Worm (Caenorhabditis elegans) whole organism, L4 larva: ENCODE results near the gene srd-25.

ENCODE experiments used
- D1046.2 ChIP-seq: fragments of 200-800 bp; sonication (Bioruptor generic); IDR thresholded peaks from 2 replicates; pipeline ENCODE4 v1.3.6; 2022; ENCODE audit warnings: missing genetic modification characterization, missing compliant biosample characterization
- F37D6.2 ChIP-seq: sonication (generic microtip); optimal IDR thresholded peaks from 2 replicates; lab custom pipeline; 2016; ENCODE audit warnings: mild to moderate bottlenecking, missing genetic modification characterization, missing compliant biosample characterization
- F44E2.7 ChIP-seq: fragments of 200-800 bp; sonication (Bioruptor generic); IDR thresholded peaks from 2 replicates; pipeline ENCODE4 v2.1.2; 2022; ENCODE audit warnings: missing genetic modification characterization, missing compliant biosample characterization
- R02D3.7 ChIP-seq: fragments of 150-350 bp; sonication (generic microtip); optimal IDR thresholded peaks from 3 replicates; lab custom pipeline; 2014; ENCODE audit warnings: missing biosample characterization, missing genetic modification characterization
- T20F7.1 ChIP-seq: fragments of 200-800 bp; sonication (Bioruptor generic); optimal IDR thresholded peaks from 2 replicates; lab custom pipeline; 2018; ENCODE audit warnings: mild to moderate bottlenecking, missing genetic modification characterization, missing compliant biosample characterization
- T26A8.4 ChIP-seq: fragments of 200-800 bp; sonication (Bioruptor generic); IDR thresholded peaks from 2 replicates; pipeline ENCODE4 v1.3.6; 2022; ENCODE audit warnings: missing genetic modification characterization, missing compliant biosample characterization
- Y105C5A.15 ChIP-seq: fragments of 200-800 bp; sonication (Bioruptor generic); IDR thresholded peaks from 2 replicates; pipeline ENCODE4 v1.3.6; 2022; ENCODE audit warnings: missing genetic modification characterization, missing compliant biosample characterization
- Y48G9A.11 ChIP-seq: fragments of 200-800 bp; sonication (Bioruptor generic); IDR thresholded peaks from 2 replicates; pipeline ENCODE4 v1.3.6; 2022; ENCODE audit warnings: missing genetic modification reagents, missing genetic modification characterization, missing compliant biosample characterization
- Y5F2A.4 ChIP-seq: fragments of 200-800 bp; sonication (Bioruptor generic); optimal IDR thresholded peaks from 2 replicates; lab custom pipeline; 2018; ENCODE audit warnings: mild to moderate bottlenecking, missing genetic modification characterization, missing compliant biosample characterization
- aha-1 ChIP-seq: fragments of 150-350 bp; peaks from one replicate; lab custom pipeline; 2014; ENCODE audit warnings: missing biosample characterization, missing genetic modification characterization
- ceh-44 ChIP-seq: fragments of 200-800 bp; sonication (Bioruptor generic); IDR thresholded peaks from 2 replicates; pipeline ENCODE4 v1.3.6; 2022; ENCODE audit warnings: missing genetic modification reagents, missing genetic modification characterization, missing compliant biosample characterization
- ceh-82 ChIP-seq: sonication (generic microtip); optimal IDR thresholded peaks from 2 replicates; lab custom pipeline; 2017; ENCODE audit warnings: missing biosample characterization, missing genetic modification characterization
- cey-2 ChIP-seq: sonication (generic microtip); optimal IDR thresholded peaks from 3 replicates; lab custom pipeline; 2017; ENCODE audit warnings: missing genetic modification characterization, mild to moderate bottlenecking, missing compliant biosample characterization, antibody characterized with exemption, borderline replicate concordance; ENCODE audit not compliant: insufficient read depth
- dpl-1 ChIP-seq: fragments of 150-350 bp; optimal IDR thresholded peaks from 2 replicates; lab custom pipeline; 2014; ENCODE audit warnings: missing biosample characterization, missing genetic modification reagents, missing genetic modification characterization
- duxl-1 ChIP-seq: sonication (generic microtip); optimal IDR thresholded peaks from 2 replicates; lab custom pipeline; 2016; ENCODE audit warnings: mild to moderate bottlenecking, missing genetic modification characterization, moderate library complexity, missing compliant biosample characterization; ENCODE audit not compliant: poor library complexity
- fkh-10 ChIP-seq: fragments of 150-350 bp; optimal IDR thresholded peaks from 2 replicates; lab custom pipeline; 2014; ENCODE audit warnings: missing biosample characterization, missing genetic modification reagents, missing genetic modification characterization
- hif-1 ChIP-seq, 2 experiments: sonication (generic microtip); optimal IDR thresholded peaks; 2 replicates each; lab custom pipeline; 2016 to 2017; ENCODE audit warnings: missing compliant biosample characterization in 2 of 2, missing genetic modification characterization in 2 of 2, missing genetic modification reagents in 2 of 2, missing genotype in 2 of 2, mild to moderate bottlenecking in 1 of 2
- hlh-30 ChIP-seq: sonication (generic microtip); optimal IDR thresholded peaks from 2 replicates; lab custom pipeline; 2017; ENCODE audit warnings: antibody characterized with exemption, mild to moderate bottlenecking, missing genetic modification characterization, missing compliant biosample characterization; ENCODE audit not compliant: insufficient read depth
- hmg-1.1 ChIP-seq: fragments of 200-800 bp; sonication (Bioruptor generic); IDR thresholded peaks from 2 replicates; pipeline ENCODE4 v1.3.6; 2022; ENCODE audit warnings: missing genetic modification reagents, missing genetic modification characterization, missing compliant biosample characterization
- lin-15B ChIP-seq: fragments of 150-350 bp; sonication (generic microtip); optimal IDR thresholded peaks from 3 replicates; lab custom pipeline; 2014; ENCODE audit warnings: missing biosample characterization, missing genetic modification characterization
- lin-29 ChIP-seq: fragments of 200-800 bp; sonication (Bioruptor generic); IDR thresholded peaks from 2 replicates; pipeline ENCODE4 v1.3.6; 2022; ENCODE audit warnings: missing genetic modification reagents, missing genetic modification characterization, missing compliant biosample characterization
- lin-38 ChIP-seq: fragments of 200-800 bp; sonication (Bioruptor generic); IDR thresholded peaks from 2 replicates; pipeline ENCODE4 v1.3.6; 2022; ENCODE audit warnings: missing genetic modification reagents, missing genetic modification characterization, missing compliant biosample characterization
- lin-39 ChIP-seq: fragments of 150-350 bp; optimal IDR thresholded peaks from 2 replicates; lab custom pipeline; 2014; ENCODE audit warnings: missing biosample characterization, missing genetic modification reagents, missing genetic modification characterization
- lir-3 ChIP-seq: sonication (generic microtip); optimal IDR thresholded peaks from 2 replicates; lab custom pipeline; 2016; ENCODE audit warnings: mild to moderate bottlenecking, missing genetic modification characterization, missing compliant biosample characterization
- lsy-2 ChIP-seq, 2 experiments: fragments of 150-350 bp in 1 of 2; sonication (generic microtip) in 1 of 2; optimal IDR thresholded peaks; 2 replicates each; lab custom pipeline; 2014 to 2017; ENCODE audit warnings: missing biosample characterization in 2 of 2, missing genetic modification characterization in 2 of 2
- mdt-29 ChIP-seq: fragments of 200-800 bp; sonication (Bioruptor generic); IDR thresholded peaks from 2 replicates; pipeline ENCODE4 v1.3.6; 2022; ENCODE audit warnings: missing genetic modification reagents, missing genetic modification characterization, missing compliant biosample characterization
- mep-1 ChIP-seq: fragments of 150-350 bp; sonication (generic microtip); optimal IDR thresholded peaks from 3 replicates; lab custom pipeline; 2014; ENCODE audit warnings: missing biosample characterization, missing genetic modification characterization
- mes-2 ChIP-seq: sonication (generic microtip); optimal IDR thresholded peaks from 2 replicates; lab custom pipeline; 2016; ENCODE audit warnings: missing genotype, mild to moderate bottlenecking, missing genetic modification characterization, missing compliant biosample characterization; ENCODE audit not compliant: poor library complexity, severe bottlenecking
- nhr-10 ChIP-seq: fragments of 150-350 bp; optimal IDR thresholded peaks from 2 replicates; lab custom pipeline; 2014; ENCODE audit warnings: missing biosample characterization, missing genetic modification characterization
- nhr-111 ChIP-seq: fragments of 200-800 bp; sonication (Bioruptor generic); optimal IDR thresholded peaks from 2 replicates; lab custom pipeline; 2018; ENCODE audit warnings: mild to moderate bottlenecking, missing genetic modification characterization, missing compliant biosample characterization
- nhr-28 ChIP-seq: fragments of 150-350 bp; optimal IDR thresholded peaks from 2 replicates; lab custom pipeline; 2014; ENCODE audit warnings: missing biosample characterization, missing genetic modification characterization
- nhr-42 ChIP-seq: fragments of 200-800 bp; sonication (Bioruptor generic); IDR thresholded peaks from 2 replicates; pipeline ENCODE4 v1.3.6; 2022; ENCODE audit warnings: missing genetic modification characterization, missing compliant biosample characterization
- php-3 ChIP-seq: fragments of 200-800 bp; sonication (Bioruptor generic); IDR thresholded peaks from 2 replicates; pipeline ENCODE4 v1.3.6; 2022; ENCODE audit warnings: missing genetic modification reagents, missing genetic modification characterization, missing compliant biosample characterization
- rbr-2 ChIP-seq: sonication (generic microtip); optimal IDR thresholded peaks from 2 replicates; lab custom pipeline; 2016; ENCODE audit warnings: missing genotype, missing genetic modification characterization, missing compliant biosample characterization
- skn-1 ChIP-seq: fragments of 150-350 bp; optimal IDR thresholded peaks from 2 replicates; lab custom pipeline; 2014; ENCODE audit warnings: missing biosample characterization, missing genetic modification characterization
- snpc-1.2 ChIP-seq: fragments of 200-800 bp; sonication (Bioruptor generic); IDR thresholded peaks from 2 replicates; pipeline ENCODE4 v1.3.6; 2022; ENCODE audit warnings: missing genetic modification reagents, missing genetic modification characterization, missing compliant biosample characterization
- snpc-4 ChIP-seq: fragments of 150-350 bp; optimal IDR thresholded peaks from 2 replicates; lab custom pipeline; 2014; ENCODE audit warnings: missing biosample characterization, missing genetic modification characterization
- tag-97 ChIP-seq: fragments of 200-800 bp; sonication (Bioruptor generic); IDR thresholded peaks from 2 replicates; pipeline ENCODE4 v1.3.6; 2022; ENCODE audit warnings: missing genetic modification characterization, missing compliant biosample characterization
- unc-39 ChIP-seq: sonication (generic microtip); optimal IDR thresholded peaks from 2 replicates; lab custom pipeline; 2017; ENCODE audit warnings: missing biosample characterization, missing genetic modification characterization
- unc-62 ChIP-seq, 3 experiments: fragments of 150-350 bp in 1 of 3; sonication (generic microtip); optimal IDR thresholded peaks in 2 of 3; peaks in 1 of 3; 1 replicate in 1 of 3; 2 replicates in 2 of 3; lab custom pipeline; 2014 to 2017; ENCODE audit warnings: missing biosample characterization in 3 of 3, missing genetic modification characterization in 3 of 3, missing genetic modification reagents in 3 of 3, missing genotype in 1 of 3
- zag-1 ChIP-seq: fragments of 150-350 bp; optimal IDR thresholded peaks from 2 replicates; lab custom pipeline; 2014; ENCODE audit warnings: missing biosample characterization, missing genetic modification characterization
- zfp-2 ChIP-seq: sonication (generic microtip); optimal IDR thresholded peaks from 2 replicates; lab custom pipeline; 2016; ENCODE audit warnings: mild to moderate bottlenecking, missing genetic modification characterization, missing compliant biosample characterization
- zip-11 ChIP-seq: fragments of 200-800 bp; sonication (Bioruptor generic); IDR thresholded peaks from 2 replicates; pipeline ENCODE4 v1.3.6; 2022; ENCODE audit warnings: missing genetic modification characterization, missing compliant biosample characterization
- zip-2 ChIP-seq: fragments of 150-350 bp; optimal IDR thresholded peaks from 2 replicates; lab custom pipeline; 2014; ENCODE audit warnings: missing biosample characterization, missing genetic modification characterization
- ztf-7 ChIP-seq: fragments of 150-350 bp; optimal IDR thresholded peaks from 2 replicates; lab custom pipeline; 2014; ENCODE audit warnings: missing biosample characterization, missing genetic modification characterization

The srd-25 gene

DNA sequence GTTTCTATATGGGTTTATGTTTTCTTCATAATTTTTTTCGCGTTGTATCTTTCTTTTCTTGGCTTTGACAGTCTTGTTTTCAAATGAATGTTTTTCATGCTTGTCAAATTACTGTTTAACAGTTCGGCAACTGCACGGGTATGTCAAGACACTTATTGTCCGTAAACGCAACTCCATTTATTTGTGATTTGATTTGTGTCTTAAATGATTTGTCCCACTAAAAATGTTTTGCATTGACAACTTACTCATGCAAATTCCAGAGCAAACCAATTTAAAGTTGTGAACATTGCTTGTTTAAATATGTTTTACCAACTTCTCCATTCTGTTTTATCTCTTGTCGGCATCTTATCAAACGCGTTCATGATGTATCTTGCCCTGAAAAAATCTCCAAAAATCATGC lies at the start of gene srd-25:
TSS of gene srd-25 (plus strand) at position 301 of the 400 bp plus-strand sequence.
- TF ChIP-seq lin-38 (GFP tag; lab: Robert Waterston, UW), result no peak
- no peak for TF ChIP-seq zag-1
- no peak for TF ChIP-seq T20F7.1 (GFP tag; lab: Kevin White, UChicago)
- no peak for TF ChIP-seq hlh-30 (tag; lab: Kevin White, UChicago)
- peak; percentile 6 for TF ChIP-seq aha-1 (tag; lab: Kevin White, UChicago)
- no peak for TF ChIP-seq nhr-42
- TF ChIP-seq lsy-2 (tag; optimal IDR thresholded peaks at IDR 0.05; lab: Kevin White, UChicago), result no peak
- no peak for TF ChIP-seq php-3

DNA sequence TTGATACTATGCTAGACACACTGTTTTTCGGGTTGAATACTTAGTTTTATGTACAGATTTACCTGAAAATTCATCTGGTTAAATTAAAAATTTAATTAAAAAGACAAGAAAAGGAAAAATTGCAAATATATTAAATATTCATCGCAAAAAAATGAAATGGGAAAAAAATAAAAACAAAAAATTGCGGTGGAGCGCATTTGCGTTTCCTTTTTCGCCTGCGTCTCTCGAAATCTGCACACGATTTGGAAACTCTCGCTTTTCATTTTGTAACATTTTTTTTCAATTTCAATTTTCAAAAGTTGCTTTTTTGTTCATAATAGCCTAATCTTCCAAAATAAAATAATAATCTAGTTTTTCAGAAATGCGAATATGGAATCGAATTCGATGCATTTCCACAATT lies 44.2 kb upstream of the srd-25 start, which contains the start of the genes F19F10.11 and C50E3.5:
TSS of gene F19F10.11 (minus strand) at position 68 of the 400 bp plus-strand sequence.
TSS of gene C50E3.5 (plus strand) at position 360 of the 400 bp plus-strand sequence.
- TF ChIP-seq mdt-29 (GFP tag; lab: Robert Waterston, UW) (no peak), zip-11 (GFP tag; lab: Robert Waterston, UW) (no peak), lin-38 (GFP tag; lab: Robert Waterston, UW) (peak; percentile 97), ceh-82 (tag; lab: Kevin White, UChicago) (no peak), mes-2 (peak; percentile 73), mep-1 (tag; lab: Kevin White, UChicago) (peak; percentile 24), unc-39 (tag; lab: Kevin White, UChicago) (no peak), dpl-1 (GFP tag; lab: Kevin White, UChicago) (peak; percentile 43), snpc-1.2 (GFP tag; lab: Robert Waterston, UW) (no peak), tag-97 (GFP tag; lab: Robert Waterston, UW) (no peak), F37D6.2 (tag; lab: Kevin White, UChicago) (no peak), F44E2.7 (GFP tag; lab: Robert Waterston, UW) (no peak), nhr-111 (GFP tag; lab: Kevin White, UChicago) (no peak), nhr-10 (no peak), hmg-1.1 (GFP tag; lab: Robert Waterston, UW) (no peak), lin-29 (GFP tag; lab: Robert Waterston, UW) (no peak), Y105C5A.15 (GFP tag; lab: Robert Waterston, UW) (no peak), ceh-44 (no peak), rbr-2 (tag; lab: Kevin White, UChicago) (peak; percentile 30), snpc-4 (no peak), lin-39 (tag; lab: Kevin White, UChicago) (no peak), Y48G9A.11 (GFP tag; lab: Robert Waterston, UW) (no peak), ztf-7 (no peak), Y5F2A.4 (GFP tag; lab: Kevin White, UChicago) (no peak), skn-1 (no peak), lin-15B (tag; lab: Kevin White, UChicago) (no peak), fkh-10 (GFP tag; lab: Kevin White, UChicago) (no peak), D1046.2 (GFP tag; lab: Robert Waterston, UW) (no peak), lsy-2 (tag; optimal IDR thresholded peaks at IDR 0.05; lab: Kevin White, UChicago) (peak in 1 of 2 experiments; percentile 71), nhr-28 (tag; lab: Kevin White, UChicago) (peak; percentile 37), unc-62 (GFP tag; optimal IDR thresholded peaks at IDR 0.05 in 1 of 2; lab: Kevin White, UChicago) (no peak), unc-62 (tag; optimal IDR thresholded peaks at IDR 0.05; lab: Kevin White, UChicago) (no peak), hif-1 (tag; optimal IDR thresholded peaks at IDR 0.05; lab: Kevin White, UChicago) (no peak), zfp-2 (tag; lab: Kevin White, UChicago) (no peak), duxl-1 (tag; lab: Kevin White, UChicago) (no peak), cey-2 (no peak), zip-2 (tag; lab: Kevin White, UChicago) (no peak), T26A8.4 (no peak), R02D3.7 (tag; lab: Kevin White, UChicago) (no peak), lir-3 (no peak)
